Fruit fly (Drosophila melanogaster) whole organism, adult: ENCODE data around the gene Eip63E.

Source experiments
- CG11617 ChIP-seq: fragments of 200-800 bp; sonication (Bioruptor generic); optimal IDR thresholded peaks from 2 replicates; lab custom pipeline; 2017; ENCODE audit warnings: mild to moderate bottlenecking, missing biosample characterization, missing genetic modification reagents, missing genetic modification characterization
- CG12768 ChIP-seq: fragments of 200-800 bp; sonication (Bioruptor generic); optimal IDR thresholded peaks from 2 replicates; lab custom pipeline; 2017; ENCODE audit warnings: missing biosample characterization, missing genetic modification characterization, mild to moderate bottlenecking, moderate library complexity, missing genetic modification reagents
- CG14711 ChIP-seq: fragments of 200-800 bp; sonication (Bioruptor generic); optimal IDR thresholded peaks from 2 replicates; lab custom pipeline; 2018; ENCODE audit warnings: missing biosample characterization, mild to moderate bottlenecking, missing genetic modification characterization, moderate library complexity
- CG1620 ChIP-seq: fragments of 200-800 bp; sonication (Bioruptor generic); optimal IDR thresholded peaks from 2 replicates; lab custom pipeline; 2016; ENCODE audit warnings: missing biosample characterization, missing genetic modification characterization
- CG33017 ChIP-seq: fragments of 200-800 bp; sonication (Bioruptor generic); optimal IDR thresholded peaks from 2 replicates; lab custom pipeline; 2018; ENCODE audit warnings: missing biosample characterization, mild to moderate bottlenecking, missing genetic modification characterization, moderate library complexity
- CG5204 ChIP-seq: fragments of 200-800 bp; sonication (Bioruptor generic); optimal IDR thresholded peaks from 2 replicates; lab custom pipeline; 2016; ENCODE audit warnings: missing biosample characterization, missing genetic modification characterization
- CG7045 ChIP-seq: fragments of 200-800 bp; sonication (Bioruptor generic); optimal IDR thresholded peaks from 2 replicates; lab custom pipeline; 2017; ENCODE audit warnings: missing biosample characterization, mild to moderate bottlenecking, missing genetic modification characterization
- CG7101 ChIP-seq: fragments of 200-800 bp; sonication (Bioruptor generic); optimal IDR thresholded peaks from 2 replicates; lab custom pipeline; 2018; ENCODE audit warnings: missing biosample characterization, mild to moderate bottlenecking, missing genetic modification characterization, moderate library complexity
- Clk ChIP-seq: fragments of 200-800 bp; sonication (Bioruptor generic); optimal IDR thresholded peaks from 2 replicates; lab custom pipeline; 2017; ENCODE audit warnings: missing biosample characterization, missing genetic modification characterization
- Crg-1 ChIP-seq: fragments of 200-800 bp; sonication (Bioruptor generic); optimal IDR thresholded peaks from 2 replicates; lab custom pipeline; 2016; ENCODE audit warnings: missing biosample characterization, missing genetic modification characterization
- Hr96 ChIP-seq: fragments of 200-800 bp; sonication (Bioruptor generic); optimal IDR thresholded peaks from 2 replicates; lab custom pipeline; 2016; ENCODE audit warnings: missing biosample characterization, missing genetic modification characterization
- Mnt ChIP-seq: fragments of 200-800 bp; sonication (Bioruptor generic); optimal IDR thresholded peaks from 2 replicates; lab custom pipeline; 2016; ENCODE audit warnings: missing biosample characterization, mild to moderate bottlenecking, missing genetic modification characterization
- bab1 ChIP-seq: fragments of 200-800 bp; sonication (Bioruptor generic); optimal IDR thresholded peaks from 3 replicates; lab custom pipeline; 2019; ENCODE audit warnings: missing biosample characterization, mild to moderate bottlenecking, missing genetic modification characterization, moderate library complexity
- cic ChIP-seq: fragments of 200-800 bp; sonication (Bioruptor generic); optimal IDR thresholded peaks from 2 replicates; lab custom pipeline; 2017; ENCODE audit warnings: missing biosample characterization, mild to moderate bottlenecking, missing genetic modification characterization, moderate library complexity
- cnc ChIP-seq, 2 experiments: fragments of >200 bp; optimal IDR thresholded peaks; 2 replicates each; lab custom pipeline; 2017
- kay ChIP-seq: fragments of 200-800 bp; sonication (Bioruptor generic); peaks from one replicate; lab custom pipeline; 2016; ENCODE audit warnings: missing biosample characterization, missing genetic modification characterization, borderline replicate concordance
- ovo ChIP-seq: fragments of 200-800 bp; sonication (Bioruptor generic); optimal IDR thresholded peaks from 2 replicates; lab custom pipeline; 2016; ENCODE audit warnings: missing biosample characterization, missing genetic modification characterization
- pad ChIP-seq: fragments of 200-800 bp; sonication (Bioruptor generic); optimal IDR thresholded peaks from 3 replicates; lab custom pipeline; 2017; ENCODE audit warnings: missing biosample characterization, missing genetic modification characterization, mild to moderate bottlenecking, moderate library complexity, missing genetic modification reagents
- tj ChIP-seq: fragments of 200-800 bp; sonication (Bioruptor generic); optimal IDR thresholded peaks from 3 replicates; lab custom pipeline; 2017; ENCODE audit warnings: missing biosample characterization, mild to moderate bottlenecking, missing genetic modification characterization, moderate library complexity
- toe ChIP-seq: fragments of 200-800 bp; sonication (Bioruptor generic); optimal IDR thresholded peaks from 2 replicates; lab custom pipeline; 2016; ENCODE audit warnings: missing biosample characterization, missing genetic modification characterization

The Eip63E gene

DNA sequence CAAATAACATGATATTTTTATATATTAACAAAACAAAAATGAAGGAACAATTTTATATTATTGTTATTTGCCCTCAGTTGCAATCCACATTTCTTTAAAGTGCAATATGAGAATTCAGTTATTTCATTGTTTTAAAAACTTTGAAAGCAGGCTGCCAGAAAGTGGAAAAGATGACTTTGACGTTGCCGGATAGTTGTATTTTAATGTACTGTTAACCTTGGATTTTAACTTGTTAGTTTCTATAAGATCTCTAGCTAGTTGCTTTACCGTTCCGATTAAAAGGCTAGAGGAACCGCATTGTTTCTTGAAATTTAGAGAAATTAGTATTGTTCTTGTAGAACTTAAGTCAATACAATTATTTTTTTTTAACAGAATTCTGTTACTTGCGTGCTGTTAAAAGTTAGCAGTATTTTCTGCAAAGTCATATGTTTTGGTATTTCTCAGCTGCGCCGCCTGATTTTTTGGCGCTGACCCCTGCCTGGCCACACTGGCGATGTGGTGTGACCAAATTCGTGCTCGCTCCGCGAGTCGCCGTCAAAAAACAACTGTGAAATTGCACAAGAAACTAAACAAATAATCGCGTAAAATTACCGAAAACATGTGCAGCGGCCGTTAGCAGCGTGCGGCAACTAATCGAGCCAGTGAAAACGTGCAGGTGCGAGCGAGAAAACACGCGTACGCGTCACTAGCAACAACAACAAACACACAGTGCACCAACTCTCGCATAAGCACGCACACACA, at the start of gene Eip63E:
Gene Eip63E (plus strand): TSS at position 472 of the 741 bp plus-strand sequence.
- peak; percentile 76 for TF ChIP-seq Mnt
- no peak for TF ChIP-seq CG1620 (GFP tag; lab: Kevin White, UChicago)
- peak; percentile 20 for TF ChIP-seq CG14711 (tag; lab: Kevin White, UChicago)
- TF ChIP-seq CG7101: no peak
- peak; percentile 32 for TF ChIP-seq tj (GFP tag; lab: Kevin White, UChicago)
- no peak for TF ChIP-seq Crg-1 (GFP tag; lab: Kevin White, UChicago)
- no peak for TF ChIP-seq CG33017
- TF ChIP-seq Hr96 (GFP tag; lab: Kevin White, UChicago): no peak
- no peak for TF ChIP-seq CG5204 (GFP tag; lab: Kevin White, UChicago)
- peak; percentile 34 for TF ChIP-seq CG7045
- TF ChIP-seq cic (GFP tag; lab: Kevin White, UChicago): peak; percentile 27
- TF ChIP-seq bab1 (GFP tag; lab: Kevin White, UChicago): peak; percentile 65
- TF ChIP-seq pad (GFP tag; lab: Kevin White, UChicago): peak; percentile 16
- no peak for TF ChIP-seq kay (GFP tag; lab: Kevin White, UChicago)
- no peak for TF ChIP-seq cnc (optimal IDR thresholded peaks at IDR 0.05; lab: Kevin White, UChicago)
- TF ChIP-seq CG12768 (GFP tag; lab: Kevin White, UChicago): peak; percentile 29
- no peak for TF ChIP-seq CG11617 (GFP tag; lab: Kevin White, UChicago)
- TF ChIP-seq ovo (GFP tag; lab: Kevin White, UChicago): no peak
- no peak for TF ChIP-seq Clk (GFP tag; lab: Kevin White, UChicago)
- TF ChIP-seq toe (GFP tag; lab: Kevin White, UChicago): no peak

DNA sequence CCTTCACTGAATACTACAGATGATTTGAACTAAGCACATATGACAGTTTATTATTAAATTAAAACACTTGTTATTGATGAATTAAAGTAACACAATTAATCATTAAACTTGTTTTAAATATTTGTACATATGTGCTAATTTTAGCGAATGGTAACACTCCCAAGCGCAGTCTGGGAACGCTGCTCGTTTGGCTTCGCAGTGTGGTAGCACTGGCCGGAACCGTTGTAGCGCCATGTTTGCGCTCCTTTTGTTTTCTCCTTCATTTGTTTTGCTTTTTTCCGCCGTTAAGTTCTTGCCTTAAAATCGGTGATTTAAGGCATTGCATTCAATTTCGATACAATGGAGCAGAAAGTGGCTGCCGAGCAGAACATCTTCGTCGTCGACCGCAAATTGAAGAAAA, 49.4 kb upstream of the Eip63E start, which contains the start of gene CycJ:
Gene CycJ (plus strand): TSS at position 229 of the 400 bp plus-strand sequence.
- TF ChIP-seq Hr96 (GFP tag; lab: Kevin White, UChicago) (no peak), CG7045 (no peak), toe (GFP tag; lab: Kevin White, UChicago) (no peak), ovo (GFP tag; lab: Kevin White, UChicago) (peak; percentile 41), kay (GFP tag; lab: Kevin White, UChicago) (no peak), pad (GFP tag; lab: Kevin White, UChicago) (peak; percentile 9), CG11617 (GFP tag; lab: Kevin White, UChicago) (no peak), bab1 (GFP tag; lab: Kevin White, UChicago) (peak; percentile 16), CG14711 (tag; lab: Kevin White, UChicago) (no peak), cic (GFP tag; lab: Kevin White, UChicago) (no peak), CG33017 (no peak), Mnt (no peak), CG1620 (GFP tag; lab: Kevin White, UChicago) (no peak), cnc (optimal IDR thresholded peaks at IDR 0.05; lab: Kevin White, UChicago) (no peak)

DNA sequence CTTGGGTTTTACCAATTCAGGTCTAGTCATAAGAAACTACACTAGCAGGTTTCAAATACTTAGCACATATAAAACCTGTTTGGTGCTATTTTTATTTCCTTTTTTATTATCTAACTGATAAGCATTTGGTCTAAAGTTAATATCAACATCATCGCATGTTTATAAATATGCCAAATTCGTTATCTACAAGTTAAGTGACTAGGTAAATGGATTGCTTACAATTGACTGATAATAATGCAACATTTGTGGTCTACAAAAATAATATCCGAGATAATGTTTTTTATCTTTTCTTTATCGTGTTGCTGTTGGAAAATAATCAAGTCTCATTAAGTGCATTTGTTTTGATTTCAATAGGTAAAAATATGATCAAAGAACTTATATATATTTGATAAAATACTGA, 45.8 kb upstream of the Eip63E start:
- TF ChIP-seq toe (GFP tag; lab: Kevin White, UChicago) (no peak), CG14711 (tag; lab: Kevin White, UChicago) (no peak), CG12768 (GFP tag; lab: Kevin White, UChicago) (no peak), CG5204 (GFP tag; lab: Kevin White, UChicago) (no peak), Clk (GFP tag; lab: Kevin White, UChicago) (no peak), cic (GFP tag; lab: Kevin White, UChicago) (peak; percentile 46), CG7045 (peak; percentile 31), CG33017 (no peak), CG7101 (no peak), Crg-1 (GFP tag; lab: Kevin White, UChicago) (no peak)

DNA sequence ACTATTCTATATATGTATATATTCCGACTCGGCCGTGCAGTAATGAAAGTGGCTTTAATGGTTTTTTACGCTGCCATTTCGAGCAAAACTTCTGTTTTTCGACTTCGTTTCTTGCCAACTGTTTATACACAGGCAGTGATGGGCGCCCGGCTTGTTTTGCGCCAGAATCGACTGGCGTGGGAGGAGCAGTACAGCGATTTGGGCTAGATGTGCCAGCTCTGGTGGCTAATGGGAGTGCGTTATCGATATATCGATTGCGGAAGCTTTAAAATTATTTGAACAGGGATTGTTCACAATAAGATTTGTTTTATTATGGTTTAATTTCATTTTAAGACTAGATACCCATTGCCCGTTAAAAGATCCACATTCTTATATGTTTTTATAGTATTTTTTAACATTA, 44.4 kb upstream of the Eip63E start, which contains the start of gene CG14971:
Gene CG14971 (minus strand): TSS at position 136 of the 400 bp plus-strand sequence.
- TF ChIP-seq Clk (GFP tag; lab: Kevin White, UChicago) (no peak), Crg-1 (GFP tag; lab: Kevin White, UChicago) (peak; percentile 51), cic (GFP tag; lab: Kevin White, UChicago) (peak; percentile 21), ovo (GFP tag; lab: Kevin White, UChicago) (no peak), CG1620 (GFP tag; lab: Kevin White, UChicago) (peak; percentile 39), bab1 (GFP tag; lab: Kevin White, UChicago) (peak; percentile 66), CG7045 (peak; percentile 42), toe (GFP tag; lab: Kevin White, UChicago) (no peak), kay (GFP tag; lab: Kevin White, UChicago) (no peak), Mnt (peak; percentile 43), pad (GFP tag; lab: Kevin White, UChicago) (peak; percentile 29), CG7101 (peak; percentile 32), Hr96 (GFP tag; lab: Kevin White, UChicago) (no peak), CG11617 (GFP tag; lab: Kevin White, UChicago) (no peak), CG5204 (GFP tag; lab: Kevin White, UChicago) (no peak), CG33017 (peak; percentile 18), CG14711 (tag; lab: Kevin White, UChicago) (peak; percentile 39)

DNA sequence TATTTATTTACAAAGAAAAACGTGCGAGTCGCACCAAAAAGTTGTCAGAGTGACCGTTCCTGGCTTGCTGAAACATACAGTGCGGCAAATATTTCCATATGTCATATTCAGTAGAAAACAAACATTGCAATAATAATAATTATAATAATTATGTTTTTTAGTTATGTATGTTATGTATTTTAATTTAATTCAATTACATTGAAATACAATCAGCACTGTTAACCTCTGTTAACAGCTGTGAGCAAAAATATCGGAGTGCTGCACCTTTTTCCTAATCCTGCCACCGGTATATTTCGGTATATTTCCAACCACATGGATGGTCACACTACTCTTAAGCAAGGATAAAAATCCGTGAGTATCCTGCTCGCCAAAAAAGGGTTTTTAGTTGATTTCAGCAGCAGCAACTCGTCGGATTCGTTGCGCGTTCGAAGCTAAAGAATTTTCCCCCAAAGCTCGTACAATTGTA, 43.5 kb upstream of the Eip63E start, which contains the start of the genes CG32267 and CG42324:
Gene CG32267 (minus strand): TSS at position 51 of the 466 bp plus-strand sequence.
Gene CG42324 (plus strand): TSS at position 385 of the 466 bp plus-strand sequence.
- TF ChIP-seq bab1 (GFP tag; lab: Kevin White, UChicago): peak; percentile 17
- TF ChIP-seq pad (GFP tag; lab: Kevin White, UChicago): no peak
- peak; percentile 3 for TF ChIP-seq kay (GFP tag; lab: Kevin White, UChicago)
- TF ChIP-seq Hr96 (GFP tag; lab: Kevin White, UChicago): no peak
- no peak for TF ChIP-seq CG7101
- no peak for TF ChIP-seq tj (GFP tag; lab: Kevin White, UChicago)
- no peak for TF ChIP-seq CG12768 (GFP tag; lab: Kevin White, UChicago)
- TF ChIP-seq CG11617 (GFP tag; lab: Kevin White, UChicago): no peak
- TF ChIP-seq cic (GFP tag; lab: Kevin White, UChicago): no peak
- TF ChIP-seq Mnt: peak; percentile 75
- TF ChIP-seq CG7045: no peak
